Fruit fly (Drosophila melanogaster): Measurements from ENCODE around the gene CG4119.

The CG4119 gene

DNA sequence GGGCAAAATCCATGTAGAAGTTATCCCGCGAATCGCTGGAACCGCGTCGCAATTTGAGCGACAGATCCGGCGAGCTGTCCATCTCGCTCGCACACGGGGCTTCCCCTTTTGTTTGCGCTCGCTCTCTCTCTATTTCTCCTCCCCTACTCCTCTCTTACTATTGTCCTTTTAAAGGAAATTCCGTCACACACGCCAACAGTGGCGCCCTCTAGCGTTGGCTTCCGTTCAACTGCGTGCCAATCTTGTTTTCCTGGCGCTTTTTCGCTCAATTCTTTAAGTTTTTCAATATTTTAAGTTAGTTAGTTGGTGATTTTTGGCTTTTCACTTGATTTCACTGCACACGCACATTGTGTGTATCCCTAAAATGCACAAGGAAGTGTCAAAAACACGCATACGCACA, 3.9 kb upstream of the CG4119 start:
- no peak for TF ChIP-seq Pif1A (GFP tag; optimal IDR thresholded peaks at IDR 0.05)
- no peak for TF ChIP-seq CG34367 (tag; optimal IDR thresholded peaks at IDR 0.05)
- no peak for TF ChIP-seq gl (tag; optimal IDR thresholded peaks at IDR 0.05)

DNA sequence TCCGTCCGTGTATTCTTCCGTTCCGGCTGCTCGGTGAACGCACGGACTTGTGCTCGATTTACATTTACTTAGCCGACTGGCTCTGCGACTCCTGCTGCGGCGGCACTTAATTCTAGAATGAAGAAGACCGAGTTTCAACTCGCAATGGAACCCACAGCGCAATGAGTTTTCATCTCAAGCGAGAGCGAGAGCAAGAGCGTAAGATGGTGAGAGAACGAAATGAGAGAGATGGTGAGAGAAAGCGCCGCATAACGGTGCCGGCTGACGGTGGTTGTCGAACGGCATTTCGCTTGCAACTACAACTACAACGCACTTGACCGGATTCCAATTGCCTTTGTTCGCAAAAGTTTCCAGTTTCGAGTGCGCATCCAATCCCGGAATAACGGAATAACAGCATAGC, 3.1 kb upstream of the CG4119 start, which contains the start of gene OtopLc:
Gene OtopLc, minus strand, starts transcription at position 101 of the 400 bp plus-strand sequence.
- TF ChIP-seq CG13204 (GFP tag; optimal IDR thresholded peaks at IDR 0.05) (no peak), fd96Ca (GFP tag; IDR thresholded peaks at IDR 0.05) (no peak), Pif1A (GFP tag; optimal IDR thresholded peaks at IDR 0.05) (no peak), CG9948 (tag; optimal IDR thresholded peaks at IDR 0.05) (no peak), Snoo (tag; optimal IDR thresholded peaks at IDR 0.05) (no peak), CG15710 (tag; optimal IDR thresholded peaks at IDR 0.05) (no peak), CG32121 (GFP tag; IDR thresholded peaks at IDR 0.05) (no peak), CG12605 (GFP tag; IDR thresholded peaks at IDR 0.05) (no peak), CG8159 (tag; optimal IDR thresholded peaks at IDR 0.05) (no peak), EcR (GFP tag; optimal IDR thresholded peaks at IDR 0.05) (no peak), Ets98B (GFP tag; IDR thresholded peaks at IDR 0.05) (no peak), Pif1B (GFP tag; optimal IDR thresholded peaks at IDR 0.05) (no peak), CG4496 (GFP tag; IDR thresholded peaks at IDR 0.05) (no peak), CG34367 (tag; optimal IDR thresholded peaks at IDR 0.05) (no peak), rn (GFP tag; IDR thresholded peaks at IDR 0.05) (no peak), D1 (tag; optimal IDR thresholded peaks at IDR 0.05) (no peak), CG8301 (tag; optimal IDR thresholded peaks at IDR 0.05) (no peak), CG10348 (GFP tag; IDR thresholded peaks at IDR 0.05) (no peak), CG14655 (GFP tag; optimal IDR thresholded peaks at IDR 0.05) (no peak), CG17806 (tag; optimal IDR thresholded peaks at IDR 0.05) (no peak)

DNA sequence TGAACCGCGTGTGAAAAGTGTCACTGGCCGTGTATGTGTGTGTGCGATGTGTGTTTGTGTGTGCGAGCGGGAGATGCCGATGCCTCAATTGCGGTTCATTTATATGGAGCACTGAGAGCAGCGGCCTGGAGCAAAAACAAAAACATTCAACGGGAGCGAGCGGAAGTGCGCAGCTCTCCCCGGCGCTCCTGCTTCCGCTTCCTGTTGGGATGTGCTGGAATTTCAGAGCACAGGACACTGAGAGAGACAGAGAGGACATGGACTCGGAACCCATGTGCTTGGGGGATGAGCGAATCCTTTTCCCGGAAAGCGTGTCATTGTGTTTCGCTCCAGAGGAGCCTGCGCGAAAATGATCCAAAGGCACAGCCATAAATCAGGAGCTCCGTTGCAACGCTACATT, 1.6 kb upstream of the CG4119 start:
- TF ChIP-seq EcR (GFP tag; optimal IDR thresholded peaks at IDR 0.05) (peak; percentile 15), CG13204 (GFP tag; optimal IDR thresholded peaks at IDR 0.05) (peak; percentile 43), CG12605 (GFP tag; IDR thresholded peaks at IDR 0.05) (no peak)

DNA sequence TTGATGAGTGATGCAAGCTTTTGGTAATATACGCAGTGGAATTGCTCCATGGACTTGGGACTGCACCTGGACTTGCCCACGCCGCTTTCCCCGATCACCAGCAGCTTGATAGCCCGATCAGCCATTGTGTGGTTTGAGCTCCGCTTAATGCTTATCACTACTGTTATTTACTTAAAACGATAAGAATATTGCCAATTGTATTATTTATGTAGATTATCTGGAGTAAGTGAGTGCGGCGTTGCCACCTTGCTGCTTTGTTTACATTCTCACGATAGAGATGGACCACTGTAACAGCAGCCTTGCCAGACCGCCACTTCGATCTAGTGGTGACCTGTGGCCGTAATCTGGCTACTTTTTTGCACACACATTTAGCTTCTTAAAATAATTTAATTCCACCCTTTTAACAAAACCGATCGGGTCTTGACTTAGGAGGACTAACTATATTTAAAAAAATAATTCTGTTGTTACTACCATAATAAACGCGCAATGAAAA, 5.7 kb downstream of the CG4119 start, which contains the start of gene Rab18:
Gene Rab18, minus strand, starts transcription at position 276 of the 493 bp plus-strand sequence.
- TF ChIP-seq gl (tag; optimal IDR thresholded peaks at IDR 0.05) = peak; percentile 53
- no peak for TF ChIP-seq CG14655 (GFP tag; optimal IDR thresholded peaks at IDR 0.05)
- TF ChIP-seq CG4496 (GFP tag; IDR thresholded peaks at IDR 0.05) = peak; percentile 61; the same call in 2 of the 3 replicates
- TF ChIP-seq CG12605 (GFP tag; IDR thresholded peaks at IDR 0.05) = no peak
- peak; percentile 18; the same call in 1 of the 3 replicates for TF ChIP-seq fd96Ca (GFP tag; IDR thresholded peaks at IDR 0.05)

DNA sequence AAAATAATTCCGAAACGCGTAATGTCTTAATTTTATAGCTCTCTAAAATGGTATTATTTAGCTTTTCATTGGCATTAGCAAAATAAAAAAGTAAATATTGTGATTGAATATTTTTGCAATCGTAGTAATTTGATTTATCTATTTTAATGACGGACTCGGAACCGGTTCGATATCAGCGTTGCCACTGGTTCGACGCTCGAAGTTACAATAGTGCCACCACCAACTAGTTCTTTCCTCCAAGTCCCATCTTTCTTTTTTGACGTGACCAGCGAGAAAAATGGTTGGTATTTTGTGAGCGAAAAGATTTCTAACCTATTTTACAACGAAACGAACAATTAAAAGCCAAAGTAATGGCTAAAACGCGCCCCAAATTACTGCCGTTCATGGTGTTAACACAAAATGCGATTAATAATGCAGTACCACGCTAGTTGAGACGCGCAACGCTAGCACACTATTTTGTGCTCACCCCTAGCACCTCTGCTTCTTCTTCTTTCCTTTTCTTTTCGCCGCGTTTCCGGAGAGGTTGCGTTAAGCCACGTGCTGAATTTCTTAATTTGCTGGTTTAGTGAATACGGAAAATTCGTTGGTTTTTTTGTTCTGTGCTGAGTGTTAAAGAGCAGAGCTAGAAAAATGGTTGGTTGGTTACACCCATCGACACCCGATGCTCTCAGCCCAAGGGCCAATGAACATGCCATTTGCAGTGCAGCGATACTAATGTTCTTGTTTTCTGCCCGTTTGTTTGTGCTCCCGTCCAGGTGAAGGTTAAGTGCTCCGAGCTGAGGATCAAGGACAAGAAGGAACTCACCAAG, 6.6 kb downstream of the CG4119 start, which contains the start of gene RpL35:
Gene RpL35, plus strand, starts transcription at position 159 of the 809 bp plus-strand sequence.
- no peak for TF ChIP-seq CG15710 (tag; optimal IDR thresholded peaks at IDR 0.05)
- TF ChIP-seq Ets98B (GFP tag; IDR thresholded peaks at IDR 0.05) = no peak
- no peak for TF ChIP-seq CG32121 (GFP tag; IDR thresholded peaks at IDR 0.05)
- no peak for TF ChIP-seq CG17806 (tag; optimal IDR thresholded peaks at IDR 0.05)
- peak; percentile 51; the same call in 2 of the 3 replicates for TF ChIP-seq CG4496 (GFP tag; IDR thresholded peaks at IDR 0.05)
- no peak for TF ChIP-seq rn (GFP tag; IDR thresholded peaks at IDR 0.05)
- no peak for TF ChIP-seq Pif1B (GFP tag; optimal IDR thresholded peaks at IDR 0.05)
- TF ChIP-seq fd96Ca (GFP tag; IDR thresholded peaks at IDR 0.05) = no peak
- TF ChIP-seq Pif1A (GFP tag; optimal IDR thresholded peaks at IDR 0.05) = no peak
- no peak for TF ChIP-seq CG14655 (GFP tag; optimal IDR thresholded peaks at IDR 0.05)
- no peak for TF ChIP-seq CG13204 (GFP tag; optimal IDR thresholded peaks at IDR 0.05)
- TF ChIP-seq CG12605 (GFP tag; IDR thresholded peaks at IDR 0.05) = no peak
- no peak for TF ChIP-seq CG9948 (tag; optimal IDR thresholded peaks at IDR 0.05)
- no peak for TF ChIP-seq EcR (GFP tag; optimal IDR thresholded peaks at IDR 0.05)
- peak; percentile 24 for TF ChIP-seq CG8159 (tag; optimal IDR thresholded peaks at IDR 0.05)
- TF ChIP-seq D1 (tag; optimal IDR thresholded peaks at IDR 0.05) = no peak
- peak; percentile 31 for TF ChIP-seq gl (tag; optimal IDR thresholded peaks at IDR 0.05)
- no peak for TF ChIP-seq CG10348 (GFP tag; IDR thresholded peaks at IDR 0.05)
- TF ChIP-seq Snoo (tag; optimal IDR thresholded peaks at IDR 0.05) = peak; percentile 31
- TF ChIP-seq CG34367 (tag; optimal IDR thresholded peaks at IDR 0.05) = peak; percentile 7
- peak; percentile 8 for TF ChIP-seq CG8301 (tag; optimal IDR thresholded peaks at IDR 0.05)

DNA sequence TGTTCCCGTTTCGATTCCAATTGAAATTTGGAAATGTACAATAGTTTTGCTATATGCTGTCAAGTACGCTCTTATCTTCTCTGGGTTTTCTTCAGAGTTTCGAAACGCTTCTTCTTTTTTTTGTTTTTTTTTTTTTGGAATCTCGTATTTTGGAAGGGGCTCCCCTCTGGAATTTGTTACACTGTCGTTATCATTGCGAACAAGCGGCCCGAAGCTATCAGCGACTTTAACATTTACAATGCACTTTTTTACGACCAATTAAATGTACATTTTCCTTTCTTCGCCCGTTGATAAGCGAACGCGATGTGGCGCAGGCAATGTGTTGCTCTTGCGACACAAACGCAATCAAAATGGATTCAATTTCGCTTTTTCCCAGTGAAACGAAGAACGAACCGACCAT, 11.0 kb downstream of the CG4119 start:
- no peak for TF ChIP-seq CG8301 (tag; optimal IDR thresholded peaks at IDR 0.05)
- no peak for TF ChIP-seq CG12605 (GFP tag; IDR thresholded peaks at IDR 0.05)
- TF ChIP-seq rn (GFP tag; IDR thresholded peaks at IDR 0.05) = no peak
- no peak for TF ChIP-seq fd96Ca (GFP tag; IDR thresholded peaks at IDR 0.05)
- no peak for TF ChIP-seq CG32121 (GFP tag; IDR thresholded peaks at IDR 0.05)
- no peak for TF ChIP-seq CG15710 (tag; optimal IDR thresholded peaks at IDR 0.05)
- no peak for TF ChIP-seq gl (tag; optimal IDR thresholded peaks at IDR 0.05)
- no peak for TF ChIP-seq CG4496 (GFP tag; IDR thresholded peaks at IDR 0.05)
- no peak for TF ChIP-seq CG17806 (tag; optimal IDR thresholded peaks at IDR 0.05)
- TF ChIP-seq Pif1A (GFP tag; optimal IDR thresholded peaks at IDR 0.05) = no peak
- no peak for TF ChIP-seq Snoo (tag; optimal IDR thresholded peaks at IDR 0.05)
- no peak for TF ChIP-seq CG9948 (tag; optimal IDR thresholded peaks at IDR 0.05)
- no peak for TF ChIP-seq CG10348 (GFP tag; IDR thresholded peaks at IDR 0.05)
- no peak for TF ChIP-seq EcR (GFP tag; optimal IDR thresholded peaks at IDR 0.05)
- TF ChIP-seq CG14655 (GFP tag; optimal IDR thresholded peaks at IDR 0.05) = no peak
- no peak for TF ChIP-seq CG8159 (tag; optimal IDR thresholded peaks at IDR 0.05)
- TF ChIP-seq Ets98B (GFP tag; IDR thresholded peaks at IDR 0.05) = no peak
- TF ChIP-seq CG34367 (tag; optimal IDR thresholded peaks at IDR 0.05) = no peak
- no peak for TF ChIP-seq Pif1B (GFP tag; optimal IDR thresholded peaks at IDR 0.05)
- TF ChIP-seq D1 (tag; optimal IDR thresholded peaks at IDR 0.05) = no peak
